Fruit fly (Drosophila melanogaster): Measurements from ENCODE around the gene CG17159.

CG17159 gene

DNA sequence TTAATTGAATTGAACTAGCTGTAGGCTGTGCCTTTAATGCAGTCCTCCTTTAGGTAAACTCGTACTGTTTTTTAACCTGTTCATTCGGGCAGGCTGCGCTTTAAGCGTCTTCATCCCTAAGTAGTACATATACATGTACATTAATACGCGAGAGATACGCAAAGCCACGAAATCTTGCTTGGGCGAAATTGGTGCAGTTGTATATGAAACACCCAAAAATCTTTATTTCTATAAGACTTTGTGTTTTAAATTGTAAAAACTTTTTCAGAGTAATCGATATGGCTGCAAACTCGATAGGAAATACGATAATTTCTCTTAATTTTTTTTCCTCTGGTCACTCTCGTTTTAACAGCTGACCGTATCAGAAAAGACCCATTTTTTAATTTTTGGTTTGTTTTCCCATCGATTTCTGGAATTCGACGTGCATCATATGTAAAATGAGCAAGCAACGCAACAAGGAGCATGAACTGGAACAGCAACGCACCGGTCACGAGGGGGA, 10.0 kb downstream of the CG17159 start, which contains the start of the genes CG17163 and CG17168 (continued):
- no peak for TF ChIP-seq gcm (GFP tag; optimal IDR thresholded peaks at IDR 0.05)
- peak; percentile 12 for TF ChIP-seq stwl (tag; optimal IDR thresholded peaks at IDR 0.05)
- no peak for TF ChIP-seq tgo (GFP tag; IDR thresholded peaks at IDR 0.05)
- no peak for TF ChIP-seq klu (GFP tag; IDR thresholded peaks at IDR 0.05)
- TF ChIP-seq zfh1 (GFP tag; IDR thresholded peaks at IDR 0.05): no peak
- TF ChIP-seq CG5245 (GFP tag; optimal IDR thresholded peaks at IDR 0.05): no peak
- no peak for TF ChIP-seq CG12299 (tag; optimal IDR thresholded peaks at IDR 0.05)
- no peak for TF ChIP-seq CG11560 (tag; IDR thresholded peaks at IDR 0.05)
- no peak for TF ChIP-seq dysf (GFP tag; IDR thresholded peaks at IDR 0.05)
- TF ChIP-seq gro (GFP tag; optimal IDR thresholded peaks at IDR 0.05): no peak
- TF ChIP-seq HLH4C (GFP tag; IDR thresholded peaks at IDR 0.05; ENCODE audit: partially characterized antibody): peak; percentile 28; the same call in 2 of the 3 replicates
- no peak for TF ChIP-seq Oli (tag; optimal IDR thresholded peaks at IDR 0.05)
- TF ChIP-seq exex (tag; optimal IDR thresholded peaks at IDR 0.05): no peak
- no peak for TF ChIP-seq dmrt99B (tag; optimal IDR thresholded peaks at IDR 0.05)
- no peak for TF ChIP-seq aop (GFP tag; IDR thresholded peaks at IDR 0.05)
- TF ChIP-seq CG4730 (GFP tag; IDR thresholded peaks at IDR 0.05): no peak
- no peak for TF ChIP-seq Atf6 (GFP tag; IDR thresholded peaks at IDR 0.05)
- TF ChIP-seq Gug (GFP tag; IDR thresholded peaks at IDR 0.05): no peak
- TF ChIP-seq CG43689 (GFP tag; IDR thresholded peaks at IDR 0.05): no peak
- TF ChIP-seq tx (GFP tag; optimal IDR thresholded peaks at IDR 0.05): no peak
- TF ChIP-seq Dll (GFP tag; IDR thresholded peaks at IDR 0.05; ENCODE audit: partially characterized antibody): 0 out of 4 replicates have a peak, but pooled peaks have one; percentile 26
- no peak for TF ChIP-seq cwo (GFP tag; optimal IDR thresholded peaks at IDR 0.05)
- TF ChIP-seq CG30403 (GFP tag; optimal IDR thresholded peaks at IDR 0.05): no peak
- TF ChIP-seq CG8388 (GFP tag; optimal IDR thresholded peaks at IDR 0.05): no peak
- no peak for TF ChIP-seq Poxn (GFP tag; IDR thresholded peaks at IDR 0.05)
- TF ChIP-seq Adf1 (GFP tag; IDR thresholded peaks at IDR 0.05): no peak
- TF ChIP-seq Trl (optimal IDR thresholded peaks at IDR 0.05): no peak
- no peak for TF ChIP-seq Trl (GFP tag; optimal IDR thresholded peaks at IDR 0.05)
- peak; percentile 6 for TF ChIP-seq MESR4 (GFP tag; optimal IDR thresholded peaks at IDR 0.05)
- no peak for TF ChIP-seq Nf-YC (tag; optimal IDR thresholded peaks at IDR 0.05)
- TF ChIP-seq repo (GFP tag; optimal IDR thresholded peaks at IDR 0.05): no peak
- no peak for TF ChIP-seq CG11085 (GFP tag; IDR thresholded peaks at IDR 0.05)
- TF ChIP-seq CG7928 (GFP tag; optimal IDR thresholded peaks at IDR 0.05): no peak
- peak; percentile 47; the same call in 2 of the 3 replicates for TF ChIP-seq CG16813 (GFP tag; IDR thresholded peaks at IDR 0.05; ENCODE audit: partially characterized antibody)
- peak; percentile 28 for TF ChIP-seq Sin3A (optimal IDR thresholded peaks at IDR 0.05)
- no peak for TF ChIP-seq Asciz (GFP tag; optimal IDR thresholded peaks at IDR 0.05)
- no peak for TF ChIP-seq Blimp-1 (GFP tag; optimal IDR thresholded peaks at IDR 0.05)
- no peak for TF ChIP-seq chn (GFP tag; optimal IDR thresholded peaks at IDR 0.05)
- TF ChIP-seq Ravus (GFP tag; IDR thresholded peaks at IDR 0.05): no peak
- TF ChIP-seq gfzf (GFP tag; optimal IDR thresholded peaks at IDR 0.05): peak; percentile 67
- peak; percentile 23 for TF ChIP-seq CG15479 (GFP tag; optimal IDR thresholded peaks at IDR 0.05)
- TF ChIP-seq ranshi (GFP tag; IDR thresholded peaks at IDR 0.05): no peak
- TF ChIP-seq caup (GFP tag; optimal IDR thresholded peaks at IDR 0.05; ENCODE audit: severe bottlenecking): no peak
- TF ChIP-seq mld (GFP tag; IDR thresholded peaks at IDR 0.05; ENCODE audit: partially characterized antibody): no peak
- TF ChIP-seq CG6791 (GFP tag; IDR thresholded peaks at IDR 0.05; ENCODE audit: partially characterized antibody): no peak
- TF ChIP-seq Scr (GFP tag; IDR thresholded peaks at IDR 0.05; ENCODE audit: partially characterized antibody): peak; percentile 43; the same call in 1 of the 2 replicates
- TF ChIP-seq CG34224 (GFP tag; IDR thresholded peaks at IDR 0.05; ENCODE audit: partially characterized antibody): 0 out of 3 replicates have a peak, but pooled peaks have one; percentile 11
- no peak for TF ChIP-seq her (GFP tag; optimal IDR thresholded peaks at IDR 0.05)
- no peak for TF ChIP-seq D (optimal IDR thresholded peaks at IDR 0.05)
- no peak for TF ChIP-seq D (GFP tag; optimal IDR thresholded peaks at IDR 0.05)
- TF ChIP-seq HLH3B (GFP tag; IDR thresholded peaks at IDR 0.05): no peak
